Worm (Caenorhabditis elegans): ENCODE measurements around the gene psr-1.

DNA sequence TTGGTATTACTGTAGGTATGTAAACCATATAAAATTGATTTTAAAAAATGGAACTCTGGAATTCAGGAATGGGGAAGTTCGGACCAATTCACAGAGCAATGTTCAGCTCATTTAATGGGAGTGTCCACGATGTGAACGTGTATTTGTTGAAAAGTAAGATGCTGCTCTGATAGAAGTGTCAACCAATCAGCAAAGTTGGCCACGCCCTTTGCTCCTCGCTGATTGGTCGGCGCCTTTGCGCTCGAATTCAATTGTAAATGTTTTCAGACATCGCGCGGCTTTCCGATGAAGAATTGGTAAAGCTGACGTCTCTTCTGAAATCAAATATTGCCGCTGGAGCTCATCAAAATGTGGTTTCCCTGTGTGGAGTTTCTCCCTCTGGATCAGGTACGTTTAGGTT lies 30.1 kb downstream of the psr-1 start:
- TF ChIP-seq aly-2 (tag; optimal IDR thresholded peaks at IDR 0.05) (no peak), skn-1 (tag; optimal IDR thresholded peaks at IDR 0.05) (no peak), nhr-77 (tag; optimal IDR thresholded peaks at IDR 0.05) (no peak), ama-1 (optimal IDR thresholded peaks at IDR 0.05) (no peak), pqm-1 (tag; optimal IDR thresholded peaks at IDR 0.05) (no peak), lin-39 (tag; optimal IDR thresholded peaks at IDR 0.05) (no peak), lir-3 (tag; optimal IDR thresholded peaks at IDR 0.05; ENCODE audit: poor library complexity) (no peak), egl-27 (tag; optimal IDR thresholded peaks at IDR 0.05) (no peak), elt-2 (tag; optimal IDR thresholded peaks at IDR 0.05) (no peak), lsy-2 (tag; optimal IDR thresholded peaks at IDR 0.05) (no peak), unc-98 (GFP tag; IDR thresholded peaks at IDR 0.05) (no peak), alr-1 (tag; optimal IDR thresholded peaks at IDR 0.05; ENCODE audit: borderline replicate concordance) (no peak)
